Worm (Caenorhabditis elegans) whole organism, L4 larva: ENCODE measurements around the gene klo-1.

ENCODE experiments used
- ceh-32 ChIP-seq: sonication (generic microtip); optimal IDR thresholded peaks from 2 replicates; lab custom pipeline; 2016; ENCODE audit warnings: mild to moderate bottlenecking, missing genetic modification characterization, missing compliant biosample characterization; ENCODE audit not compliant: poor library complexity
- ceh-82 ChIP-seq: sonication (generic microtip); optimal IDR thresholded peaks from 2 replicates; lab custom pipeline; 2017; ENCODE audit warnings: missing biosample characterization, missing genetic modification characterization
- fkh-10 ChIP-seq: fragments of 150-350 bp; optimal IDR thresholded peaks from 2 replicates; lab custom pipeline; 2014; ENCODE audit warnings: missing biosample characterization, missing genetic modification reagents, missing genetic modification characterization
- jun-1 ChIP-seq: fragments of 150-350 bp; optimal IDR thresholded peaks from 2 replicates; lab custom pipeline; 2014; ENCODE audit warnings: missing biosample characterization, missing genetic modification reagents, missing genetic modification characterization
- nhr-11 ChIP-seq: fragments of 150-350 bp; optimal IDR thresholded peaks from 2 replicates; lab custom pipeline; 2014; ENCODE audit warnings: missing biosample characterization, missing genetic modification characterization
- nhr-76 ChIP-seq: fragments of 150-350 bp; optimal IDR thresholded peaks from 2 replicates; lab custom pipeline; 2014; ENCODE audit warnings: missing biosample characterization, missing genetic modification characterization
- skn-1 ChIP-seq: fragments of 150-350 bp; optimal IDR thresholded peaks from 2 replicates; lab custom pipeline; 2014; ENCODE audit warnings: missing biosample characterization, missing genetic modification characterization
- spr-3 ChIP-seq: fragments of 200-800 bp; sonication (Bioruptor generic); optimal IDR thresholded peaks from 2 replicates; lab custom pipeline; 2018; ENCODE audit warnings: mild to moderate bottlenecking, missing genetic modification characterization, missing compliant biosample characterization

DNA sequence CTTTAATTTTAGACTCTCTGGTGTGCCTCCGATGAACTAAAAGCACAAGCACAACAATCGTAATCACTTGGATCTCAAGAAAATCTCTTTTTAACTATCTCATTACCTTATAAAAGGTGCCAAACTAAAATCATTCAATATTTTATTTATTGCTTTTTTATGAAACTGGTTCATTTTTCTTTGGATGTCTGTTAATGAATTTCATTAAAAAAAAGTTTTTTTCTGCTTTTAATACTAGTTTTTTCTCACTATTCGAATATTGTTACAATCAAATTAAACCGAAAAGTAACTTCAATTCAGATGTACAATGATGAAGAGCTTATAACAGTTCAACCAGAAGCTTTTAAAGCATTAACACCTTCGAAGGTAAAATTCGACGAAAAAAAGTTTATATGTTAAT lies 27.7 kb upstream of the klo-1 start, which contains the start of gene swd-2.1:
- TF ChIP-seq jun-1 (no peak), ceh-32 (tag; lab: Kevin White, UChicago) (no peak), fkh-10 (no peak), nhr-11 (tag; lab: Kevin White, UChicago) (no peak), spr-3 (no peak), ceh-82 (tag; lab: Kevin White, UChicago) (no peak), nhr-76 (no peak), skn-1 (tag; lab: Kevin White, UChicago) (no peak)
